Worm (Caenorhabditis elegans): ENCODE measurements around the gene gcs-1.

DNA sequence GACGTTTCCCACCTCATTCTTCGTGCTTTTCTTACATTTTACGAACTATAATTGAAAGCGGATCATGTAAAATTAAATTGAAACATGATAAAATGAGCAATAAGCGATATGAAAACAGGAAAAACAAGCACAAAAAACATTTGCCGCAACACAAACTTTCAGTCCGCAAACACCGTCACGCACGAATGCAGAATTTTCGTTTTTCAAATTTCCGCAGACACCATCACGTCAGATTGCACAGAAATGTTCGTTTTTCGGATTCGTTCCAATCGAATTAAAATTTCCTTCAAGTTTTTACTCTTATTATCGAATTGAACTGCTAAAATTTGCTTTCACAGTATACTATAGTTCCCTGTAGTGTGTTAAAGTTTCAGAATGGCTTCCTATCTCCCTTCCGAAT lies 16.5 kb upstream of the gcs-1 start, which contains the start of gene chmp-7:
- TF ChIP-seq ces-1 (GFP tag; optimal IDR thresholded peaks at IDR 0.05) (peak; percentile 94), bed-3 (GFP tag; optimal IDR thresholded peaks at IDR 0.05) (no peak), lsy-2 (tag; optimal IDR thresholded peaks at IDR 0.05) (no peak), elt-3 (tag; optimal IDR thresholded peaks at IDR 0.05) (no peak), mls-2 (tag; optimal IDR thresholded peaks at IDR 0.05) (peak; percentile 36), lin-13 (tag; optimal IDR thresholded peaks at IDR 0.05) (peak; percentile 85), cnd-1 (tag; optimal IDR thresholded peaks at IDR 0.05) (no peak), ztf-11 (tag; optimal IDR thresholded peaks at IDR 0.05) (no peak), unc-62 (GFP tag; optimal IDR thresholded peaks at IDR 0.05) (no peak), snpc-4 (tag; optimal IDR thresholded peaks at IDR 0.05) (no peak), blmp-1 (tag; optimal IDR thresholded peaks at IDR 0.05) (no peak), sptf-1 (tag; optimal IDR thresholded peaks at IDR 0.05) (peak; percentile 66)
